Worm (Caenorhabditis elegans) whole organism, L2 larva: ENCODE results near the gene cgt-3.

ENCODE experiments used
- F13H6.1 ChIP-seq: sonication (generic microtip); optimal IDR thresholded peaks from 2 replicates; lab custom pipeline; 2016; ENCODE audit warnings: missing genetic modification characterization, missing compliant biosample characterization
- ZK546.5 ChIP-seq: sonication (generic microtip); optimal IDR thresholded peaks from 2 replicates; lab custom pipeline; 2017; ENCODE audit warnings: missing biosample characterization, missing genetic modification characterization
- aly-2 ChIP-seq: fragments of 150-350 bp; optimal IDR thresholded peaks from 2 replicates; lab custom pipeline; 2014; ENCODE audit warnings: missing biosample characterization, missing genetic modification characterization
- ama-1 ChIP-seq: fragments of 150-350 bp; optimal IDR thresholded peaks from 2 replicates; lab custom pipeline; 2018; ENCODE audit warnings: inconsistent platforms
- blmp-1 ChIP-seq: sonication (generic microtip); optimal IDR thresholded peaks from 2 replicates; lab custom pipeline; 2017; ENCODE audit warnings: missing genetic modification characterization, mild to moderate bottlenecking, missing compliant biosample characterization, antibody characterized with exemption, moderate library complexity; ENCODE audit not compliant: insufficient read depth
- elt-3 ChIP-seq: sonication (generic microtip); optimal IDR thresholded peaks from 2 replicates; lab custom pipeline; 2017; ENCODE audit warnings: missing biosample characterization, missing genetic modification characterization
- lsy-2 ChIP-seq, 2 experiments: fragments of 150-350 bp in 1 of 2; sonication (generic microtip) in 1 of 2; optimal IDR thresholded peaks; 2 replicates each; lab custom pipeline; 2014 to 2017; ENCODE audit warnings: missing biosample characterization in 2 of 2, missing genetic modification characterization in 2 of 2
- nhr-21 ChIP-seq: fragments of 150-350 bp; optimal IDR thresholded peaks from 2 replicates; lab custom pipeline; 2014; ENCODE audit warnings: missing biosample characterization, missing genetic modification characterization
- nhr-77 ChIP-seq: fragments of 150-350 bp; optimal IDR thresholded peaks from 2 replicates; lab custom pipeline; 2014; ENCODE audit warnings: missing biosample characterization, missing genetic modification characterization
- unc-62 ChIP-seq: fragments of 150-350 bp; optimal IDR thresholded peaks from 2 replicates; lab custom pipeline; 2014; ENCODE audit warnings: missing biosample characterization, missing genetic modification reagents, missing genetic modification characterization

ce11 chrII:5896512-5896911, 14.6 kb upstream of the cgt-3 start:
- TF ChIP-seq ZK546.5 (tag; lab: Kevin White, UChicago) (no peak), aly-2 (tag; lab: Kevin White, UChicago) (no peak), unc-62 (no peak), F13H6.1 (no peak), lsy-2 (tag; optimal IDR thresholded peaks at IDR 0.05; lab: Kevin White, UChicago) (no peak), nhr-77 (tag; lab: Kevin White, UChicago) (no peak), blmp-1 (tag; lab: Kevin White, UChicago) (no peak), nhr-21 (tag; lab: Kevin White, UChicago) (peak; percentile 23), elt-3 (no peak), ama-1 (lab: Kevin White, UChicago) (no peak)
